Fruit fly (Drosophila melanogaster): ENCODE data around the gene hyx.

DNA sequence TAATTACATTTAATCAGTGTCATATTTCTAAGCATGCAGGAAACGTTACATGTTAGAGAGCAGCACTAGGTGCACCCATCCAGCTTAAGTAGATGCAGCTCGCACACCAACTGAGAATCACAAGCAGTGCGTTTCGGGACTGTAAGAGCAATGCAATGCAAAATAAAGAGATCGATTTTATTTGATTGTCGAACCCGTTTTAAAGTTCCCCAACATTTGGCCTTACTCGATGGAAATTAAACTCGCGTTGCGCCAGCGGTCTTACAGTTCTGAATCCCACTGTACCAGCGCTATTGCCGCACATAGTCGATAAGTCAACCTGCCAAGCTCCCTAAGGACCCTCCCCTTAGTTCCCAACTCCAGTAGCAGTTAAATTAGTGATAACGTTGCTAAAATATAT lies 24.2 kb downstream of the hyx start:
- TF ChIP-seq CG8478 (optimal IDR thresholded peaks at IDR 0.05) (no peak), CTCF (optimal IDR thresholded peaks at IDR 0.05) (no peak)
